Fruit fly (Drosophila melanogaster): ENCODE results near the gene CG42740.

- TF ChIP-seq CG14655 (GFP tag; optimal IDR thresholded peaks at IDR 0.05) (no peak), D1 (tag; optimal IDR thresholded peaks at IDR 0.05) (no peak), CG8301 (tag; optimal IDR thresholded peaks at IDR 0.05) (no peak)
Measured at dm6 chr3R:30443549-30444133, 20.9 kb upstream of the CG42740 start, which contains the start of gene CG15537.

Measured in whole organism, pupa.